Fruit fly (Drosophila melanogaster) whole organism, embryonic: Measurements from ENCODE around the gene Cyp12a5.

ENCODE experiments used
- Atf-2 ChIP-seq: fragments of 200-800 bp; sonication (Bioruptor generic); optimal IDR thresholded peaks from 2 replicates; lab custom pipeline; 2016; ENCODE audit warnings: missing biosample characterization, missing genetic modification characterization
- Bdp1 ChIP-seq: fragments of 200-800 bp; sonication (Bioruptor generic); optimal IDR thresholded peaks from 3 replicates; lab custom pipeline; 2016; ENCODE audit warnings: missing biosample characterization, missing genetic modification characterization
- CG10147 ChIP-seq: fragments of 200-800 bp; sonication (Bioruptor generic); optimal IDR thresholded peaks from 2 replicates; lab custom pipeline; 2019; ENCODE audit warnings: missing biosample characterization, mild to moderate bottlenecking, missing genetic modification characterization, moderate library complexity
- CG10431 ChIP-seq: fragments of 200-800 bp; sonication (Bioruptor generic); optimal IDR thresholded peaks from 3 replicates; lab custom pipeline; 2018; ENCODE audit warnings: missing biosample characterization, mild to moderate bottlenecking, missing genetic modification characterization
- CG11696 ChIP-seq: fragments of 200-800 bp; sonication (Bioruptor generic); IDR thresholded peaks from 2 replicates; pipeline ENCODE4 v1.3.6; 2022; ENCODE audit warnings: missing biosample characterization, missing genetic modification characterization
- CG12391 ChIP-seq: fragments of 200-800 bp; sonication (Bioruptor generic); optimal IDR thresholded peaks from 3 replicates; lab custom pipeline; 2018; ENCODE audit warnings: missing biosample characterization, mild to moderate bottlenecking, missing genetic modification characterization, moderate library complexity
- CG14965 ChIP-seq: fragments of 200-800 bp; sonication (Bioruptor generic); optimal IDR thresholded peaks from 2 replicates; lab custom pipeline; 2016; ENCODE audit warnings: missing biosample characterization, missing genetic modification characterization, borderline replicate concordance
- CG16863 ChIP-seq: fragments of 200-800 bp; sonication (Bioruptor generic); optimal IDR thresholded peaks from 3 replicates; lab custom pipeline; 2016; ENCODE audit warnings: missing biosample characterization, missing genetic modification characterization
- CG17829 ChIP-seq: fragments of 200-800 bp; optimal IDR thresholded peaks from 2 replicates; lab custom pipeline; 2019; ENCODE audit warnings: missing biosample characterization, mild to moderate bottlenecking, missing genetic modification characterization, moderate library complexity
- CG18599 ChIP-seq: fragments of 200-800 bp; sonication (Bioruptor generic); optimal IDR thresholded peaks from 3 replicates; lab custom pipeline; 2017; ENCODE audit warnings: missing biosample characterization, missing genetic modification characterization, mild to moderate bottlenecking, moderate library complexity, missing genetic modification reagents
- CG2875 ChIP-seq: fragments of 200-800 bp; sonication (Bioruptor generic); optimal IDR thresholded peaks from 2 replicates; lab custom pipeline; 2017; ENCODE audit warnings: missing biosample characterization, mild to moderate bottlenecking, missing genetic modification characterization, missing genetic modification reagents
- CG3847 ChIP-seq: fragments of 200-800 bp; sonication (Bioruptor generic); IDR thresholded peaks from 2 replicates; pipeline ENCODE4 v1.3.6; 2022; ENCODE audit warnings: missing biosample characterization, missing genetic modification characterization
- CG4282 ChIP-seq: fragments of 200-800 bp; sonication (Bioruptor generic); optimal IDR thresholded peaks from 2 replicates; lab custom pipeline; 2016; ENCODE audit warnings: missing biosample characterization, missing genetic modification characterization
- CG4617 ChIP-seq: fragments of 200-800 bp; sonication (Bioruptor generic); optimal IDR thresholded peaks from 3 replicates; lab custom pipeline; 2016; ENCODE audit warnings: missing biosample characterization, missing genetic modification characterization, borderline replicate concordance
- CG6175 ChIP-seq: fragments of 200-800 bp; sonication (Bioruptor generic); IDR thresholded peaks from 3 replicates; pipeline ENCODE4 v1.3.6; 2022; ENCODE audit warnings: missing biosample characterization, missing genetic modification characterization
- CG6272 ChIP-seq: fragments of 200-800 bp; sonication (Bioruptor generic); IDR thresholded peaks from 2 replicates; pipeline ENCODE4 v1.3.6; 2022; ENCODE audit warnings: missing biosample characterization, missing genetic modification characterization
- CG6683 ChIP-seq: fragments of 200-800 bp; sonication (Bioruptor generic); optimal IDR thresholded peaks from 2 replicates; lab custom pipeline; 2017; ENCODE audit warnings: missing biosample characterization, mild to moderate bottlenecking, missing genetic modification characterization, missing genetic modification reagents
- CG7271 ChIP-seq: fragments of 200-800 bp; sonication (Bioruptor generic); optimal IDR thresholded peaks from 2 replicates; lab custom pipeline; 2018; ENCODE audit warnings: missing biosample characterization, mild to moderate bottlenecking, missing genetic modification characterization, moderate library complexity
- CG7928 ChIP-seq: fragments of 200-800 bp; sonication (Bioruptor generic); optimal IDR thresholded peaks from 2 replicates; lab custom pipeline; 2017; ENCODE audit warnings: missing biosample characterization, mild to moderate bottlenecking, missing genetic modification characterization
- CG9817 ChIP-seq: fragments of 200-800 bp; sonication (Bioruptor generic); optimal IDR thresholded peaks from 2 replicates; lab custom pipeline; 2018; ENCODE audit warnings: missing biosample characterization, mild to moderate bottlenecking, missing genetic modification characterization, moderate library complexity
- Dll ChIP-seq: fragments of 200-800 bp; sonication (Bioruptor generic); IDR thresholded peaks from 4 replicates; pipeline ENCODE4 v1.3.6; 2022; ENCODE audit warnings: missing biosample characterization, missing genetic modification characterization; ENCODE audit not compliant: partially characterized antibody
- Gug ChIP-seq: fragments of 200-800 bp; sonication (Bioruptor generic); IDR thresholded peaks from 4 replicates; pipeline ENCODE4 v1.3.6; 2022; ENCODE audit warnings: missing biosample characterization, missing genetic modification characterization
- HLHmδ ChIP-seq: fragments of 200-800 bp; sonication (Bioruptor generic); optimal IDR thresholded peaks from 2 replicates; lab custom pipeline; 2018; ENCODE audit warnings: missing biosample characterization, mild to moderate bottlenecking, missing genetic modification characterization, moderate library complexity
- HmgD ChIP-seq: fragments of 200-800 bp; sonication (Bioruptor generic); optimal IDR thresholded peaks from 3 replicates; lab custom pipeline; 2016; ENCODE audit warnings: missing biosample characterization, missing genetic modification characterization
- Hmx ChIP-seq: fragments of 200-800 bp; sonication (Bioruptor generic); optimal IDR thresholded peaks from 2 replicates; lab custom pipeline; 2016; ENCODE audit warnings: missing biosample characterization, missing genetic modification characterization
- Max ChIP-seq: fragments of 200-800 bp; sonication (Bioruptor generic); optimal IDR thresholded peaks from 2 replicates; lab custom pipeline; 2016; ENCODE audit warnings: missing biosample characterization, mild to moderate bottlenecking, missing genetic modification characterization
- NC2β ChIP-seq: fragments of 200-800 bp; sonication (Bioruptor generic); optimal IDR thresholded peaks from 2 replicates; lab custom pipeline; 2016; ENCODE audit warnings: missing biosample characterization, missing genetic modification characterization
- NFAT ChIP-seq: fragments of 200-800 bp; sonication (Bioruptor generic); IDR thresholded peaks from 2 replicates; pipeline ENCODE4 v1.3.6; 2022; ENCODE audit warnings: missing biosample characterization, missing genetic modification characterization
- Ravus ChIP-seq: fragments of 200-800 bp; sonication (Bioruptor generic); IDR thresholded peaks from 2 replicates; pipeline ENCODE4 v1.3.6; 2022; ENCODE audit warnings: missing biosample characterization, missing genetic modification characterization
- Sox102F ChIP-seq: fragments of 200-800 bp; sonication (Bioruptor generic); optimal IDR thresholded peaks from 2 replicates; lab custom pipeline; 2018; ENCODE audit warnings: missing biosample characterization, mild to moderate bottlenecking, missing genetic modification characterization, moderate library complexity
- Sry-δ ChIP-seq: fragments of 200-800 bp; sonication (Bioruptor generic); optimal IDR thresholded peaks from 2 replicates; lab custom pipeline; 2016; ENCODE audit warnings: missing biosample characterization, missing genetic modification characterization
- Ssrp ChIP-seq: fragments of 200-800 bp; sonication (Bioruptor generic); optimal IDR thresholded peaks from 2 replicates; lab custom pipeline; 2018; ENCODE audit warnings: missing biosample characterization, mild to moderate bottlenecking, missing genetic modification characterization, moderate library complexity
- al ChIP-seq: fragments of 200-800 bp; sonication (Bioruptor generic); IDR thresholded peaks from 2 replicates; pipeline ENCODE4 v1.3.6; 2022; ENCODE audit warnings: missing biosample characterization, missing genetic modification characterization
- ara ChIP-seq: fragments of 200-800 bp; sonication (Bioruptor generic); IDR thresholded peaks from 2 replicates; pipeline ENCODE4 v1.3.6; 2022; ENCODE audit warnings: missing biosample characterization, missing genetic modification characterization
- ase ChIP-seq: fragments of 200-800 bp; sonication (Bioruptor generic); IDR thresholded peaks from 3 replicates; pipeline ENCODE4 v1.3.6; 2022; ENCODE audit warnings: missing biosample characterization, missing genetic modification characterization
- bigmax ChIP-seq: fragments of 200-800 bp; sonication (Bioruptor generic); optimal IDR thresholded peaks from 2 replicates; lab custom pipeline; 2018; ENCODE audit warnings: missing biosample characterization, mild to moderate bottlenecking, missing genetic modification characterization
- croc ChIP-seq: fragments of 200-800 bp; sonication (Bioruptor generic); conservative IDR thresholded peaks from 3 replicates; pipeline ENCODE4 v1.3.6; 2022; ENCODE audit warnings: missing biosample characterization, missing genetic modification characterization
- dysf ChIP-seq: fragments of 200-800 bp; sonication (Bioruptor generic); IDR thresholded peaks from 3 replicates; pipeline ENCODE4 v1.3.6; 2022; ENCODE audit warnings: missing biosample characterization, missing genetic modification characterization
- fd64A ChIP-seq: fragments of 200-800 bp; sonication (Bioruptor generic); optimal IDR thresholded peaks from 3 replicates; lab custom pipeline; 2018; ENCODE audit warnings: missing biosample characterization, mild to moderate bottlenecking, missing genetic modification characterization
- ham ChIP-seq: fragments of 200-800 bp; sonication (Bioruptor generic); IDR thresholded peaks from 2 replicates; pipeline ENCODE4 v1.3.6; 2022; ENCODE audit warnings: missing biosample characterization, missing genetic modification characterization
- jigr1 ChIP-seq: fragments of 200-800 bp; sonication (Bioruptor generic); IDR thresholded peaks from 3 replicates; pipeline ENCODE4 v1.3.6; 2022; ENCODE audit warnings: missing biosample characterization, missing genetic modification characterization
- kay ChIP-seq: fragments of 200-800 bp; sonication (Bioruptor generic); optimal IDR thresholded peaks from 2 replicates; lab custom pipeline; 2016; ENCODE audit warnings: missing biosample characterization, missing genetic modification characterization
- ranshi ChIP-seq: fragments of 200-800 bp; sonication (Bioruptor generic); IDR thresholded peaks from 2 replicates; pipeline ENCODE4 v1.3.6; 2022; ENCODE audit warnings: missing biosample characterization, missing genetic modification characterization
- repo ChIP-seq: fragments of 200-800 bp; sonication (Bioruptor generic); optimal IDR thresholded peaks from 2 replicates; lab custom pipeline; 2016; ENCODE audit warnings: missing biosample characterization, missing genetic modification characterization
- run ChIP-seq: fragments of 200-800 bp; sonication (Bioruptor generic); optimal IDR thresholded peaks from 3 replicates; lab custom pipeline; 2018; ENCODE audit warnings: missing biosample characterization, mild to moderate bottlenecking, missing genetic modification characterization
- tup ChIP-seq: fragments of 200-800 bp; sonication (Bioruptor generic); optimal IDR thresholded peaks from 2 replicates; lab custom pipeline; 2016; ENCODE audit warnings: missing biosample characterization, mild to moderate bottlenecking, missing genetic modification characterization, moderate library complexity
- usp ChIP-seq: fragments of >200 bp; optimal IDR thresholded peaks from 2 replicates; lab custom pipeline; 2017; ENCODE audit warnings: missing biosample characterization, missing genetic modification characterization
- zf30C ChIP-seq: fragments of 200-800 bp; sonication (Bioruptor generic); optimal IDR thresholded peaks from 3 replicates; lab custom pipeline; 2018; ENCODE audit warnings: missing biosample characterization, mild to moderate bottlenecking, missing genetic modification characterization
- zfh2 ChIP-seq: fragments of 200-800 bp; sonication (Bioruptor generic); optimal IDR thresholded peaks from 2 replicates; lab custom pipeline; 2016; ENCODE audit warnings: missing biosample characterization, missing genetic modification characterization

Gene Cyp12a5

DNA sequence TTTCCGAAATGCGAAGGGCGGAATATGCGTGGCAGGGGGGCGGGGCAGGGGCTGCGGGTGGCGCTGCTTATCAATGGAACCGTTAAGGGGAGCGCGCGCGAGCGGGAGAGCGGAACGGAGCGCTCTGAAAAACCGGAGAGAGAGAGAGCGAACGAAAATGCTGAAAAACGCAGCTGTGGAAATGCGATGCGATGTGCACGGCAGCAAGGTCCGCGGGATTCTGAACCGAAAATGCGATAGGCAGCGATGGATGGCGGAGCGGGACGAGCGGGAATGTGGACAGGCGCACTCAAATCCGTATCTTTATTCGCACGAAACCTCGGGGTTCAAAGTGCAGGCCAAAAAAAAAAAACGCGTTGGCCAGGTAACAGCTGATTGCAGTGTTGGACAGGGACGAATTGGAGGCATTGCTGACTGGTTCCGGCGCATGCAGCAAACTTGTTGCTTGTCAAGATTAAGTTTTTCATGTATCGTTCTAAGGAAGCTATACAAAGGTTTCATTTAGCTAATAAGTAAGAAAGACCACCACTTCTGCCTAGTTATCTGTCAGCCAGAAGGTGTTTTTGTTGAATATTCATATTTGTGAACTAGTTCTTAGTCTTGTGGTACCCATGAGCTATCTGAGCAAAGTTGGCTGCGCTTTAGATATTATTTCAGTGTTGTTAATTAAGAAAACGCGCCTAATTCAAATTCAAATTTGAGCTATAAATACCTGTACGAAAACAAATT lies 15.2 kb downstream of the Cyp12a5 start, which contains the start of gene Ppcs (continued):
- TF ChIP-seq repo (GFP tag; lab: Kevin White, UChicago) (peak; percentile 61), Max (GFP tag; lab: Kevin White, UChicago) (peak; percentile 88), Atf-2 (GFP tag; lab: Kevin White, UChicago) (peak; percentile 54), CG9817 (tag; lab: Kevin White, UChicago) (peak; percentile 56), NC2β (GFP tag; lab: Kevin White, UChicago) (peak; percentile 50), NFAT (GFP tag; lab: Robert Waterston, UW) (0 out of 2 replicates have a peak, but pooled peaks have one; percentile 2), CG17829 (peak; percentile 10), jigr1 (GFP tag; lab: Robert Waterston, UW) (no peak), CG4282 (GFP tag; lab: Kevin White, UChicago) (peak; percentile 24), CG14965 (GFP tag; lab: Kevin White, UChicago) (no peak), croc (GFP tag; lab: Robert Waterston, UW) (peak; percentile 13; the same call in 1 of the 3 replicates), kay (GFP tag; lab: Kevin White, UChicago) (peak; percentile 62), CG10147 (peak; percentile 52), CG11696 (0 out of 2 replicates have a peak, but pooled peaks have one; percentile 32), zfh2 (GFP tag; lab: Kevin White, UChicago) (peak; percentile 73), CG16863 (GFP tag; lab: Kevin White, UChicago) (peak; percentile 69), CG6683 (GFP tag; lab: Kevin White, UChicago) (peak; percentile 49), CG4617 (GFP tag; lab: Kevin White, UChicago) (peak; percentile 71), usp (GFP tag; lab: Kevin White, UChicago) (no peak), CG2875 (peak; percentile 34), ara (GFP tag; lab: Robert Waterston, UW) (no peak), CG7928 (GFP tag; lab: Kevin White, UChicago) (peak; percentile 49), HmgD (GFP tag; lab: Kevin White, UChicago) (peak; percentile 73), tup (no peak), Sox102F (GFP tag; lab: Kevin White, UChicago) (peak; percentile 12), Gug (GFP tag; lab: Robert Waterston, UW) (no peak), Ravus (GFP tag; lab: Robert Waterston, UW) (no peak), bigmax (no peak), Hmx (GFP tag; lab: Kevin White, UChicago) (no peak), CG18599 (peak; percentile 68), dysf (GFP tag; lab: Robert Waterston, UW) (peak; percentile 22; the same call in 1 of the 3 replicates), fd64A (GFP tag; lab: Kevin White, UChicago) (no peak), CG12391 (tag; lab: Kevin White, UChicago) (peak; percentile 54), CG7271 (tag; lab: Kevin White, UChicago) (no peak), ham (GFP tag; lab: Robert Waterston, UW) (no peak), run (tag; lab: Kevin White, UChicago) (no peak), ranshi (GFP tag; lab: Robert Waterston, UW) (0 out of 2 replicates have a peak, but pooled peaks have one; percentile 16), zf30C (GFP tag; lab: Kevin White, UChicago) (no peak), ase (GFP tag; lab: Robert Waterston, UW) (no peak), CG6272 (GFP tag; lab: Robert Waterston, UW) (no peak), al (0 out of 2 replicates have a peak, but pooled peaks have one; percentile 35), CG3847 (GFP tag; lab: Robert Waterston, UW) (peak; percentile 71), Ssrp (tag; lab: Kevin White, UChicago) (peak; percentile 11), Bdp1 (GFP tag; lab: Kevin White, UChicago) (peak; percentile 19), CG6175 (no peak), Dll (peak; percentile 61; the same call in 2 of the 4 replicates), Sry-δ (GFP tag; lab: Kevin White, UChicago) (peak; percentile 56), CG10431 (GFP tag; lab: Kevin White, UChicago) (peak; percentile 78), HLHmδ (peak; percentile 50)
